Fruit fly (Drosophila melanogaster) ovary, adult (tissue): ENCODE results near the gene Bcs1.
A peak's percentile ranks its signal among the peaks of the same experiment; 100 is the strongest.

Experiments
- CG17801 ChIP-seq: fragments of 200-800 bp; optimal IDR thresholded peaks from 2 replicates; lab custom pipeline; 2019; ENCODE audit warnings: missing biosample characterization, mild to moderate bottlenecking, missing genetic modification characterization, moderate library complexity; ENCODE audit not compliant: partially characterized antibody

Gene Bcs1

DNA sequence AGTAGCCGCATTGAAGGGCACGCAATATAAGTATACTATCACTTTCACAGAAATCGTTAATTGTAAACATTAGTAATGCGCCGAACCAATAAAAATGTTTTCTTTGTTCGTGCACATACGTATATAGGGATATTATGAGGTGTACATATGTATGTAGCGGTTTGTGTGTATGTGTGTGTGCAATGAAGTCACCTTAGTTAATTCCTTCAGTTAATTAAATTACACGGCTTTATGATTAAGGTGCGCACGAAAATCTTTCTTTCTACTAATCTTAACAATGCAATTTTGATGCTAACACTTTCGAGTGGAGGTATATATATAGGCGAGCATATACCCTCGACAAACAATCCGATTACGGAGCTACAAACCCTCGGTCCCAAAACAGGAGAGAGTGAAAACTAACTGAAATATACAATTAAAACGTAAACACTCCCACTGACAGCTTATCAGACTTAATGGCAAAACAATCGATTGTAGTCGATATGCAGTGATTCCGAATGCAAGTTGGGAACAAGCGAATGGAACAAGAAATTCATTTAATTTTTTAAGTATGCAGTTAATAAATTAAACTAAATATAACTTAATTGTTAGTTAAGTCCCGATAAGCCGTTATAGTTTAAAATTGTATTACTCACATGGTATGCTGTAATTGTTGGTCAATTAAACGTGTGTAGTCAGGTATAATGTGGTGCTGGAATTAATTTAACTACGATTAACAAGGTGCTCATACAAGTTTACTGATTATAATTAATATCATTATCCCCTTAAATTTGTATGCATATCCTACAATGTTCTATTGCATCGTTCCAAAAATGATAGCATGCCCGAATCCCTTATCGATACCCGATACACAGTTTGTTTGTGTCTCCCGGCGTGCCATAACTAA is 1.7 kb upstream of the Bcs1 start, which contains the start of the genes Npc1a and Prosalpha6:
Npc1a (minus strand) TSS at position 716 of the 886 bp plus-strand sequence.
Prosalpha6 (plus strand) TSS at position 851 of the 886 bp plus-strand sequence.
- no peak for TF ChIP-seq CG17801 (GFP tag; lab: Kevin White, UChicago)

- TF ChIP-seq CG17801 (GFP tag; lab: Kevin White, UChicago) = no peak
Measured at dm6 chr2L:10221387-10221705, 1.1 kb upstream of the Bcs1 start.

dm6 chr2L:10226213-10226723 is 3.8 kb downstream of the Bcs1 start:
- no peak for TF ChIP-seq CG17801 (GFP tag; lab: Kevin White, UChicago)

dm6 chr2L:10226724-10227407 is 4.4 kb downstream of the Bcs1 start, which contains the start of gene CG5708:
TSS of gene CG5708 (minus strand) at chr2L:10226808.
- TF ChIP-seq CG17801 (GFP tag; lab: Kevin White, UChicago) = no peak

- TF ChIP-seq CG17801 (GFP tag; lab: Kevin White, UChicago) = no peak
Measured at dm6 chr2L:10230455-10230854, 8.0 kb downstream of the Bcs1 start.

dm6 chr2L:10231092-10231494 is 8.6 kb downstream of the Bcs1 start:
- TF ChIP-seq CG17801 (GFP tag; lab: Kevin White, UChicago) = no peak

dm6 chr2L:10231510-10231909 is 9.1 kb downstream of the Bcs1 start, which contains the start of gene ova:
TSS of gene ova (minus strand) at chr2L:10231692.
- TF ChIP-seq CG17801 (GFP tag; lab: Kevin White, UChicago) = no peak

DNA sequence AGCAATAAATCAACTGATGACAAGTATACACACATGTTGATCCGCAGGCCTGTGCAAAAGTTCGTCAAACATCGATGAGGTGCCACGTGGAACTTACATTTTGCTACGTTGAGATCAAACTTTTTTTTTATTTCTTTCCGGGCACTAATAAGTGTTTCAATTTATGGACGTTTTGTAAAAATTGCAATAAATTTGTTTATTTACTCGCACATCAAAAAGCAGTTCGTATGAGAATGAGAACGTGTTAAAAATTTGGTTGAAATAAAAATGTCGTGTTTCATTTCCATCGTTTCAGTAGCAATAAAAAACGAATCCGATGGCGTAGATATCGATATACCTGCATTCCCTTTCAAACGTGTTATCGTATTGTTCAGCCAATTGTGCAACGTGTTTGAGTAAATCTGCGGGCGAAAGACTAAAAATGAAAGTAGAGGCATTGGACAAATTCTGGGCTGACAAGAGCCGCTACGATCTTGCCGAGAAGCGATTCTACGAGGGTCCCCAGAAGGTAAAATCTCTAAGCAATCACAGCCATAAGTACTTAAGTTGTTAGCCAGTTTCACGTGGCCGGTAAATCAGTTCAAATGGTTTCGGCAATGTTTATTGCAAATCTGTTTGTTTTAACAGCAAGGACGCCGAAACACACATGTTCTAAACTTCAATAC is 9.8 kb downstream of the Bcs1 start, which contains the start of gene eEF1delta:
eEF1delta (plus strand) TSS at position 356 of the 665 bp plus-strand sequence.
- no peak for TF ChIP-seq CG17801 (GFP tag; lab: Kevin White, UChicago)

dm6 chr2L:10232827-10233226 is 10.4 kb downstream of the Bcs1 start:
- TF ChIP-seq CG17801 (GFP tag; lab: Kevin White, UChicago) = no peak

- no peak for TF ChIP-seq CG17801 (GFP tag; lab: Kevin White, UChicago)
Measured at dm6 chr2L:10237725-10238446, 15.4 kb downstream of the Bcs1 start, which contains the start of gene mthl15. TSS of gene mthl15 (minus strand) at chr2L:10238317.

- TF ChIP-seq CG17801 (GFP tag; lab: Kevin White, UChicago) = peak; percentile 26
Measured at dm6 chr2L:10238726-10239652, 16.5 kb downstream of the Bcs1 start, which contains the start of gene me31B. TSS of gene me31B (plus strand) at chr2L:10239341.

DNA sequence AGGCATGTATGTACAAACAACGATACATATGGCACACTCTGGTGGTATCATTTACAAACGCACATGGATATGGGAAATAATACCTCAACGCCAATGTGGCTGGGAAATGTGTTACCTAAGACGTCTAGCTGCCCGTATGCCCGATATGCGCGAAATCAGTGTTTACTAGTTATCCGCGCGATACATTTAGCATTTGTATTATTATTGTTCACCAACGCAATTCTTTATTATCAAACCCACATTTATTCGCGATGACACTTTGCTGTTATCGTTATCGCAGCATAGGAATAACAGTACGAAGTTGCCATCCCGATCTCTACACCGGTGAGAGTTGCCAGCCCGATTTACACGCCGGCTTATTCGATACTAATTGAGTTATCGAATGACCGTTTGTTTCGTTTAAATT is 24.3 kb downstream of the Bcs1 start, which contains the start of gene chico:
chico (minus strand) TSS at position 294 of the 406 bp plus-strand sequence.
- TF ChIP-seq CG17801 (GFP tag; lab: Kevin White, UChicago) = no peak
